Worm (Caenorhabditis elegans): ENCODE results near the gene Y51H7C.41.

- TF ChIP-seq egl-44 (GFP tag; IDR thresholded peaks at IDR 0.05) (no peak), atf-7 (tag; optimal IDR thresholded peaks at IDR 0.05) (no peak), nhr-179 (tag; optimal IDR thresholded peaks at IDR 0.05) (no peak), Y79H2A.3 (GFP tag; conservative IDR thresholded peaks at IDR 0.05) (no peak)
These were observed 33.8 kb upstream of the Y51H7C.41 start for ce11 chrII:1369322-1369721.

Data from whole organism, young adult.